Worm (Caenorhabditis elegans) whole organism, late embryonic: ENCODE measurements around the gene T10C6.16.

ENCODE experiments used
- F13H6.1 ChIP-seq: sonication (generic microtip); optimal IDR thresholded peaks from 2 replicates; lab custom pipeline; 2016; ENCODE audit warnings: missing genetic modification characterization, missing compliant biosample characterization
- K02D7.2 ChIP-seq: sonication (generic microtip); optimal IDR thresholded peaks from 2 replicates; lab custom pipeline; 2017; ENCODE audit warnings: mild to moderate bottlenecking, missing genetic modification characterization, missing compliant biosample characterization
- T23F11.4 ChIP-seq: fragments of 200-800 bp; sonication (Bioruptor generic); optimal IDR thresholded peaks from 2 replicates; lab custom pipeline; 2018; ENCODE audit warnings: mild to moderate bottlenecking, missing genetic modification characterization, missing compliant biosample characterization
- Y22D7AL.16 ChIP-seq: sonication (generic microtip); optimal IDR thresholded peaks from 2 replicates; lab custom pipeline; 2016; ENCODE audit warnings: missing genetic modification characterization, missing compliant biosample characterization
- ceh-18 ChIP-seq: sonication (generic microtip); optimal IDR thresholded peaks from 2 replicates; lab custom pipeline; 2016; ENCODE audit warnings: missing genetic modification characterization, missing compliant biosample characterization
- ceh-22 ChIP-seq: sonication (generic microtip); optimal IDR thresholded peaks from 2 replicates; lab custom pipeline; 2017; ENCODE audit warnings: missing biosample characterization, missing genetic modification characterization
- ceh-24 ChIP-seq: sonication (generic microtip); optimal IDR thresholded peaks from 2 replicates; lab custom pipeline; 2016; ENCODE audit warnings: mild to moderate bottlenecking, missing genetic modification characterization, missing compliant biosample characterization
- ceh-30 ChIP-seq: fragments of 150-350 bp; optimal IDR thresholded peaks from 2 replicates; lab custom pipeline; 2014; ENCODE audit warnings: missing biosample characterization, missing genetic modification characterization
- ceh-31 ChIP-seq: sonication (generic microtip); optimal IDR thresholded peaks from 2 replicates; lab custom pipeline; 2016; ENCODE audit warnings: missing genetic modification characterization, missing compliant biosample characterization
- ceh-34 ChIP-seq: sonication (generic microtip); optimal IDR thresholded peaks from 2 replicates; lab custom pipeline; 2016; ENCODE audit warnings: mild to moderate bottlenecking, missing genetic modification characterization, missing compliant biosample characterization
- ceh-45 ChIP-seq: fragments of 200-800 bp; sonication (Bioruptor generic); IDR thresholded peaks from 2 replicates; pipeline ENCODE4 v1.3.6; 2022; ENCODE audit warnings: missing genetic modification reagents, missing genetic modification characterization, missing compliant biosample characterization
- che-1 ChIP-seq: sonication (generic microtip); optimal IDR thresholded peaks from 2 replicates; lab custom pipeline; 2016; ENCODE audit warnings: mild to moderate bottlenecking, missing genetic modification characterization, missing compliant biosample characterization
- elt-2 ChIP-seq: sonication (generic microtip); optimal IDR thresholded peaks from 2 replicates; lab custom pipeline; 2016; ENCODE audit warnings: missing genetic modification reagents, missing genetic modification characterization, missing compliant biosample characterization
- elt-4 ChIP-seq: sonication (generic microtip); optimal IDR thresholded peaks from 2 replicates; lab custom pipeline; 2016; ENCODE audit warnings: missing genetic modification characterization, missing compliant biosample characterization
- gmeb-2 ChIP-seq: sonication (generic microtip); optimal IDR thresholded peaks from 2 replicates; lab custom pipeline; 2016; ENCODE audit warnings: missing genetic modification characterization, inconsistent platforms, missing compliant biosample characterization
- hlh-13 ChIP-seq: fragments of 200-800 bp; sonication (Bioruptor generic); optimal IDR thresholded peaks from 2 replicates; lab custom pipeline; 2018; ENCODE audit warnings: mild to moderate bottlenecking, missing genetic modification characterization, missing compliant biosample characterization
- hlh-15 ChIP-seq: sonication (generic microtip); optimal IDR thresholded peaks from 2 replicates; lab custom pipeline; 2016; ENCODE audit warnings: missing genetic modification characterization, missing compliant biosample characterization
- hlh-6 ChIP-seq: sonication (generic microtip); optimal IDR thresholded peaks from 2 replicates; lab custom pipeline; 2016; ENCODE audit warnings: missing genotype, missing genetic modification characterization, missing compliant biosample characterization
- hlh-8 ChIP-seq: sonication (generic microtip); optimal IDR thresholded peaks from 2 replicates; lab custom pipeline; 2016; ENCODE audit warnings: missing genotype, missing genetic modification characterization, missing compliant biosample characterization
- lim-6 ChIP-seq: sonication (generic microtip); optimal IDR thresholded peaks from 2 replicates; lab custom pipeline; 2016; ENCODE audit warnings: missing genetic modification characterization, missing compliant biosample characterization
- madf-2 ChIP-seq: sonication (generic microtip); optimal IDR thresholded peaks from 2 replicates; lab custom pipeline; 2017; ENCODE audit warnings: missing genetic modification characterization, missing compliant biosample characterization
- nhr-11 ChIP-seq: fragments of 150-350 bp; optimal IDR thresholded peaks from 2 replicates; lab custom pipeline; 2014; ENCODE audit warnings: missing biosample characterization, missing genetic modification characterization
- nhr-232 ChIP-seq: sonication (generic microtip); optimal IDR thresholded peaks from 2 replicates; lab custom pipeline; 2016; ENCODE audit warnings: missing genetic modification characterization, missing compliant biosample characterization
- npax-4 ChIP-seq: sonication (generic microtip); optimal IDR thresholded peaks from 2 replicates; lab custom pipeline; 2016; ENCODE audit warnings: missing genetic modification characterization, missing compliant biosample characterization
- pag-3 ChIP-seq: sonication (generic microtip); optimal IDR thresholded peaks from 2 replicates; lab custom pipeline; 2016; ENCODE audit warnings: missing compliant biosample characterization, missing genetic modification characterization, borderline replicate concordance
- pat-9 ChIP-seq: fragments of 200-800 bp; sonication (Bioruptor generic); optimal IDR thresholded peaks from 2 replicates; lab custom pipeline; 2018; ENCODE audit warnings: mild to moderate bottlenecking, missing genetic modification characterization, moderate library complexity, missing compliant biosample characterization
- pax-1 ChIP-seq: fragments of 150-350 bp; optimal IDR thresholded peaks from 2 replicates; lab custom pipeline; 2014; ENCODE audit warnings: missing biosample characterization, missing genetic modification characterization
- pqm-1 ChIP-seq: sonication (generic microtip); optimal IDR thresholded peaks from 2 replicates; lab custom pipeline; 2016; ENCODE audit warnings: missing genetic modification characterization, missing compliant biosample characterization
- ref-2 ChIP-seq: sonication (generic microtip); optimal IDR thresholded peaks from 2 replicates; lab custom pipeline; 2016; ENCODE audit warnings: missing genetic modification characterization, missing compliant biosample characterization
- sdc-2 ChIP-seq: sonication (generic microtip); optimal IDR thresholded peaks from 2 replicates; lab custom pipeline; 2016; ENCODE audit warnings: missing genotype, missing genetic modification characterization, missing compliant biosample characterization
- sox-2 ChIP-seq: fragments of 200-800 bp; sonication (Bioruptor generic); IDR thresholded peaks from 2 replicates; pipeline ENCODE4 v1.3.6; 2022; ENCODE audit warnings: missing genetic modification reagents, missing genetic modification characterization, missing compliant biosample characterization
- tbx-2 ChIP-seq: sonication (generic microtip); optimal IDR thresholded peaks from 2 replicates; lab custom pipeline; 2016; ENCODE audit warnings: missing genetic modification characterization, missing compliant biosample characterization
- unc-42 ChIP-seq: sonication (generic microtip); optimal IDR thresholded peaks from 2 replicates; lab custom pipeline; 2016; ENCODE audit warnings: missing genotype, missing genetic modification characterization, missing compliant biosample characterization
- unc-55 ChIP-seq: sonication (generic microtip); optimal IDR thresholded peaks from 2 replicates; lab custom pipeline; 2017; ENCODE audit warnings: missing biosample characterization, missing genetic modification reagents, missing genetic modification characterization
- unc-86 ChIP-seq: sonication (generic microtip); optimal IDR thresholded peaks from 2 replicates; lab custom pipeline; 2016; ENCODE audit warnings: missing genetic modification characterization, missing compliant biosample characterization
- zip-5 ChIP-seq: sonication (generic microtip); optimal IDR thresholded peaks from 2 replicates; lab custom pipeline; 2016; ENCODE audit warnings: missing genetic modification characterization, missing compliant biosample characterization
- ztf-16 ChIP-seq: sonication (generic microtip); optimal IDR thresholded peaks from 2 replicates; lab custom pipeline; 2017; ENCODE audit warnings: missing genetic modification characterization, missing compliant biosample characterization

Gene T10C6.16

DNA sequence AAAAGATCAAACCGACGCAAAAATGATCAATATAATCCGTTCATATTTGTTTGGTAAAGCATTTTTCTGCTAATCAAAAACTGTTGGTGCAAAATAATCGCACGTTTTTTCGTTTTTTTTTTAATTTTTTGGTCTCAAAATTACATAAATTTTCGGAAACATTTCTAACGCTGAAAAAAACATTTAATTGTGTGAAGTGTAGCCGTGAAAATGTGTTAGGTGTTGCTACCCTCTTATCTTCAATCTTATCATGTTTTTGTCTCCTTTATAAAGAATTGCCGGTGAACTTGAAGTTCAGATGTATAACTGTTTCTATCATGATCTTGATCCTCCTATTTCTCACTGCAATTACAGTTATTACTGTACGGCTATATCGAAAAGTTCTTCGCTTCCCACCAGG lies 36.1 kb upstream of the T10C6.16 start, which contains the start of gene cyp-35D1:
Gene cyp-35D1, plus strand, starts transcription at position 301 of the 400 bp plus-strand sequence.
- peak; percentile 4 for TF ChIP-seq elt-2
- no peak for TF ChIP-seq ref-2 (tag; lab: Kevin White, UChicago)

DNA sequence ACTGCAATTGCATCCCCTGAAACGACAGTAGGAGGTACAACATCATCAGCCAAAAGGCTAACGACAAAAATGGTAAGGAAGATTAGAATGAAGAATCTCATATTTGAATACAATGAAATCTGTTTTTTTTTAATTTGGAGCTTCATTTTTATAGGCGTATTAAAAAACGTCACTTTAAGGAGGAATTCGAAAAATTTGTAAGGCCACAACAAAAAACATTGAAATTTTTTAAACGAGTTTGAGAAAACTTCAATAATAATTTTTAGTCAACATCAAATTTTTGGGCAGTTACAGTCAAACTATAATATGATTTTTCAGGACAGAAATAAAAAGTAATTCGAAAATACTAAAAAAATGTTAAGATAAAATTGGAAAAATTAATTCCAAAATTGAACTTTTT lies 30.0 kb upstream of the T10C6.16 start, which contains the start of gene F14H3.14:
Gene F14H3.14, minus strand, starts transcription at position 101 of the 400 bp plus-strand sequence.
- no peak for TF ChIP-seq hlh-8 (tag; lab: Kevin White, UChicago)
- TF ChIP-seq ceh-24 (tag; lab: Kevin White, UChicago), result no peak
- TF ChIP-seq madf-2, result no peak
- no peak for TF ChIP-seq zip-5
- TF ChIP-seq Y22D7AL.16 (tag; lab: Kevin White, UChicago), result no peak
- TF ChIP-seq ceh-22 (tag; lab: Kevin White, UChicago), result no peak
- no peak for TF ChIP-seq hlh-6 (tag; lab: Kevin White, UChicago)
- no peak for TF ChIP-seq lim-6 (tag; lab: Kevin White, UChicago)
- no peak for TF ChIP-seq gmeb-2
- no peak for TF ChIP-seq tbx-2 (tag; lab: Kevin White, UChicago)
- no peak for TF ChIP-seq pax-1 (tag; lab: Kevin White, UChicago)
- TF ChIP-seq pqm-1 (tag; lab: Kevin White, UChicago), result no peak
- TF ChIP-seq sdc-2 (tag; lab: Kevin White, UChicago), result no peak

- TF ChIP-seq hlh-15 (no peak), hlh-13 (GFP tag; lab: Kevin White, UChicago) (no peak), elt-4 (tag; lab: Kevin White, UChicago) (no peak), Y22D7AL.16 (tag; lab: Kevin White, UChicago) (no peak), che-1 (tag; lab: Kevin White, UChicago) (no peak), K02D7.2 (tag; lab: Kevin White, UChicago) (no peak), pag-3 (tag; lab: Kevin White, UChicago) (no peak), unc-42 (tag; lab: Kevin White, UChicago) (no peak), tbx-2 (tag; lab: Kevin White, UChicago) (no peak), ceh-31 (tag; lab: Kevin White, UChicago) (no peak), ceh-18 (tag; lab: Kevin White, UChicago) (no peak), ztf-16 (tag; lab: Kevin White, UChicago) (no peak), T23F11.4 (GFP tag; lab: Kevin White, UChicago) (no peak), ceh-34 (tag; lab: Kevin White, UChicago) (no peak)
Observed at ce11 chrV:16061993-16062392, 29.2 kb upstream of the T10C6.16 start, which contains the start of gene fbxa-100. Gene fbxa-100, minus strand, starts transcription at chrV:16062093.

DNA sequence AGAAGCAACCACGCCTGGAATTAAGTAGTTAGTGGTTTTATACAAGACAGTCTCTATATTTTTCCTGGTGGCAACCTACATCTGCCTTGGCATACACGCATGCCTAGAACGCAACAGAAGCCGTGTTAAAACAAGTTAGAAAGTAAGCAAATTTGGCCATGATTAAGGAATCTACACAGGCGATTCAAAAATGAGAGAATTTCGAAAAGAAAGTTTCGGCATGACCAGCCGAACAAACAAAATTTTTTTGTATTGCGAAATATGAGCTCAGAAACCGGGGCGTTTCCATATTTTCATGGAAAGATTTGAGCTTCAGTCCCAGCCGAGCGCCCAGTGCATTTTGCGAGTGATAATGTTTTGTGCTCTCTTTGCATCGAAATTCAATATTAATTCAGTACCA lies 27.3 kb upstream of the T10C6.16 start, which contains the start of gene F14H3.15:
Gene F14H3.15, minus strand, starts transcription at position 101 of the 400 bp plus-strand sequence.
- TF ChIP-seq hlh-15 (no peak), pag-3 (tag; lab: Kevin White, UChicago) (no peak), nhr-11 (tag; lab: Kevin White, UChicago) (no peak), ceh-34 (tag; lab: Kevin White, UChicago) (no peak), ceh-45 (GFP tag; lab: Robert Waterston, UW) (no peak), madf-2 (no peak), ceh-24 (tag; lab: Kevin White, UChicago) (no peak), K02D7.2 (tag; lab: Kevin White, UChicago) (no peak), pax-1 (tag; lab: Kevin White, UChicago) (no peak), tbx-2 (tag; lab: Kevin White, UChicago) (no peak), gmeb-2 (no peak), hlh-6 (tag; lab: Kevin White, UChicago) (no peak), pat-9 (tag; lab: Kevin White, UChicago) (no peak), sox-2 (GFP tag; lab: Robert Waterston, UW) (no peak)
- TF ChIP-seq, all 69 proteins: peak for 0

DNA sequence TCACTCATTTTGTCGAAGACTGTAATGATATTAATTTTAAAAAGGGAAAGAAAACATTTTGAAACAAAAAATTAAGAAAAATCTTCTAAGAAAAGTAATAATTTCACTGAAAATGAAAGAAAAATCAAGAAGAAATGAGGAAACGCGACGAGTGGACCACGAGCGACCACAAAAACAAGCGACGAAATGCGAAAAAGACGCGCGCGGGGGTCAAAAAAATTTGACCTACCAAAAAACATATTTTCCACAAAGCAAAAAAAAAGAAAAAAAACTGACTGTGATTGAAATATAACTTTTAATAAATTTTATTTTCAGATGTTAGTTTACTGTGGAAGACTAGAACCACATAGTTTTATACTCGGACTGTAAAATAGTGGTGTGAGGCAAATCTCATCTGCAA lies 26.1 kb upstream of the T10C6.16 start, which contains the start of gene F14H3.6:
Gene F14H3.6, minus strand, starts transcription at position 22 of the 400 bp plus-strand sequence.
- TF ChIP-seq nhr-232 (no peak), unc-55 (GFP tag; lab: Kevin White, UChicago) (no peak), ceh-45 (GFP tag; lab: Robert Waterston, UW) (no peak), ref-2 (tag; lab: Kevin White, UChicago) (no peak), ceh-30 (tag; lab: Kevin White, UChicago) (no peak), F13H6.1 (tag; lab: Kevin White, UChicago) (no peak), Y22D7AL.16 (tag; lab: Kevin White, UChicago) (no peak), che-1 (tag; lab: Kevin White, UChicago) (no peak), npax-4 (no peak), unc-86 (tag; lab: Kevin White, UChicago) (no peak), hlh-6 (tag; lab: Kevin White, UChicago) (no peak), hlh-15 (no peak)
